Fruit fly (Drosophila melanogaster) whole organism, embryonic: Measurements from ENCODE around the gene Dred.

Experiments
- Awh ChIP-seq: fragments of 200-800 bp; sonication (Bioruptor generic); IDR thresholded peaks from 2 replicates; pipeline ENCODE4, ENCODE4 v1.3.6; 2022; ENCODE audit warnings: missing biosample characterization, missing genetic modification characterization
- CG10543 ChIP-seq: fragments of 200-800 bp; sonication (Bioruptor generic); optimal IDR thresholded peaks from 3 replicates; lab custom pipeline; 2017; ENCODE audit warnings: missing biosample characterization, mild to moderate bottlenecking, missing genetic modification characterization, moderate library complexity
- CG11456 ChIP-seq: fragments of 200-800 bp; sonication (Bioruptor generic); IDR thresholded peaks from 3 replicates; pipeline ENCODE4 v1.3.6; 2022; ENCODE audit warnings: missing biosample characterization, missing genetic modification characterization
- CG12236 ChIP-seq: fragments of 200-800 bp; sonication (Bioruptor generic); optimal IDR thresholded peaks from 2 replicates; lab custom pipeline; 2016; ENCODE audit warnings: missing biosample characterization, missing genetic modification characterization
- CG13624 ChIP-seq: fragments of 200-800 bp; sonication (Bioruptor generic); optimal IDR thresholded peaks from 2 replicates; lab custom pipeline; 2016; ENCODE audit warnings: missing biosample characterization, missing genetic modification characterization
- CG13894 ChIP-seq: fragments of 200-800 bp; sonication (Bioruptor generic); optimal IDR thresholded peaks from 3 replicates; lab custom pipeline; 2018; ENCODE audit warnings: missing biosample characterization, mild to moderate bottlenecking, missing genetic modification characterization, moderate library complexity
- CG15514 ChIP-seq: fragments of 200-800 bp; sonication (Bioruptor generic); optimal IDR thresholded peaks from 3 replicates; lab custom pipeline; 2017; ENCODE audit warnings: missing biosample characterization, missing genetic modification characterization, mild to moderate bottlenecking, moderate library complexity, missing genetic modification reagents
- CG17361 ChIP-seq: fragments of 200-800 bp; sonication (Bioruptor generic); IDR thresholded peaks from 3 replicates; pipeline ENCODE4 v1.3.6; 2022; ENCODE audit warnings: missing biosample characterization, missing genetic modification characterization
- CG2120 ChIP-seq: fragments of 200-800 bp; sonication (Bioruptor generic); optimal IDR thresholded peaks from 3 replicates; lab custom pipeline; 2016; ENCODE audit warnings: missing biosample characterization, missing genetic modification characterization
- CG2129 ChIP-seq: fragments of 200-800 bp; sonication (Bioruptor generic); IDR thresholded peaks from 2 replicates; pipeline ENCODE4 v1.3.6; 2022; ENCODE audit warnings: missing biosample characterization, missing genetic modification characterization; ENCODE audit not compliant: partially characterized antibody
- CG34376 ChIP-seq: fragments of 200-800 bp; sonication (Bioruptor generic); optimal IDR thresholded peaks from 2 replicates; lab custom pipeline; 2018; ENCODE audit warnings: missing biosample characterization, mild to moderate bottlenecking, missing genetic modification characterization
- CG4730 ChIP-seq: fragments of 200-800 bp; sonication (Bioruptor generic); IDR thresholded peaks from 2 replicates; pipeline ENCODE4 v1.3.6; 2022; ENCODE audit warnings: missing biosample characterization, missing genetic modification characterization
- CG4820 ChIP-seq: fragments of 200-800 bp; sonication (Bioruptor generic); optimal IDR thresholded peaks from 3 replicates; lab custom pipeline; 2016; ENCODE audit warnings: missing biosample characterization, missing genetic modification characterization
- CG7556 ChIP-seq: fragments of 200-800 bp; sonication (Bioruptor generic); optimal IDR thresholded peaks from 2 replicates; lab custom pipeline; 2017; ENCODE audit warnings: missing biosample characterization, mild to moderate bottlenecking, missing genetic modification characterization
- CG8924 ChIP-seq: fragments of 200-800 bp; optimal IDR thresholded peaks from 3 replicates; lab custom pipeline; 2019; ENCODE audit warnings: missing biosample characterization, mild to moderate bottlenecking, missing genetic modification characterization, moderate library complexity
- Eip74EF ChIP-seq, 2 experiments: fragments of 200-800 bp in 1 of 2; fragments of >200 bp in 1 of 2; sonication (Bioruptor generic) in 1 of 2; optimal IDR thresholded peaks; 2 replicates each; lab custom pipeline; 2017 to 2019; ENCODE audit warnings: missing biosample characterization in 2 of 2, missing genetic modification characterization in 2 of 2, mild to moderate bottlenecking in 1 of 2, moderate library complexity in 1 of 2
- GATAe ChIP-seq: fragments of 200-800 bp; sonication (Bioruptor generic); conservative IDR thresholded peaks from 2 replicates; pipeline ENCODE4 v1.3.6; 2022; ENCODE audit warnings: missing biosample characterization, missing genetic modification characterization
- Gug ChIP-seq: fragments of 200-800 bp; sonication (Bioruptor generic); IDR thresholded peaks from 4 replicates; pipeline ENCODE4 v1.3.6; 2022; ENCODE audit warnings: missing biosample characterization, missing genetic modification characterization
- HLH54F ChIP-seq: fragments of 200-800 bp; sonication (Bioruptor generic); optimal IDR thresholded peaks from 3 replicates; lab custom pipeline; 2016; ENCODE audit warnings: missing biosample characterization, missing genetic modification characterization
- Nf-YC ChIP-seq: fragments of 200-800 bp; optimal IDR thresholded peaks from 3 replicates; lab custom pipeline; 2019; ENCODE audit warnings: missing biosample characterization, mild to moderate bottlenecking, missing genetic modification characterization, moderate library complexity
- Pdp1 ChIP-seq, 2 experiments: fragments of 200-800 bp; sonication (Bioruptor generic); optimal IDR thresholded peaks; 3 replicates each; lab custom pipeline; 2016; ENCODE audit warnings: missing biosample characterization in 2 of 2, missing genetic modification characterization in 2 of 2, mild to moderate bottlenecking in 1 of 2, moderate library complexity in 1 of 2
- Ptx1 ChIP-seq: fragments of 200-800 bp; sonication (Bioruptor generic); IDR thresholded peaks from 2 replicates; pipeline ENCODE4 v1.3.6; 2022; ENCODE audit warnings: missing biosample characterization, missing genetic modification characterization
- chif ChIP-seq, 2 experiments: fragments of 200-800 bp; sonication (Bioruptor generic); optimal IDR thresholded peaks; 3 replicates each; lab custom pipeline; 2016; ENCODE audit warnings: missing biosample characterization in 2 of 2, missing genetic modification characterization in 2 of 2
- cwo ChIP-seq: fragments of 200-800 bp; sonication (Bioruptor generic); optimal IDR thresholded peaks from 3 replicates; lab custom pipeline; 2017; ENCODE audit warnings: missing biosample characterization, missing genetic modification characterization, mild to moderate bottlenecking, moderate library complexity, missing genetic modification reagents
- gcm ChIP-seq: fragments of 200-800 bp; sonication (Bioruptor generic); optimal IDR thresholded peaks from 2 replicates; lab custom pipeline; 2019; ENCODE audit warnings: missing biosample characterization, mild to moderate bottlenecking, missing genetic modification characterization, moderate library complexity
- gfzf ChIP-seq: fragments of 200-800 bp; sonication (Bioruptor generic); optimal IDR thresholded peaks from 2 replicates; lab custom pipeline; 2016; ENCODE audit warnings: missing biosample characterization, mild to moderate bottlenecking, missing genetic modification characterization, moderate library complexity
- gro ChIP-seq: fragments of 200-800 bp; sonication (Bioruptor generic); optimal IDR thresholded peaks from 2 replicates; lab custom pipeline; 2016; ENCODE audit warnings: missing biosample characterization, missing genetic modification characterization
- hbn ChIP-seq: fragments of 200-800 bp; sonication (Bioruptor generic); IDR thresholded peaks from 2 replicates; pipeline ENCODE4 v1.3.6; 2022; ENCODE audit warnings: missing biosample characterization, missing genetic modification characterization; ENCODE audit not compliant: partially characterized antibody
- jigr1 ChIP-seq: fragments of 200-800 bp; sonication (Bioruptor generic); IDR thresholded peaks from 3 replicates; pipeline ENCODE4 v1.3.6; 2022; ENCODE audit warnings: missing biosample characterization, missing genetic modification characterization
- mam ChIP-seq: fragments of 200-800 bp; sonication (Bioruptor generic); optimal IDR thresholded peaks from 3 replicates; lab custom pipeline; 2016; ENCODE audit warnings: missing biosample characterization, missing genetic modification characterization
- nerfin-2 ChIP-seq: fragments of 200-800 bp; sonication (Bioruptor generic); IDR thresholded peaks from 2 replicates; pipeline ENCODE4 v1.3.6; 2022; ENCODE audit warnings: missing biosample characterization, missing genetic modification characterization; ENCODE audit not compliant: partially characterized antibody
- phol ChIP-seq: fragments of 200-800 bp; sonication (Bioruptor generic); optimal IDR thresholded peaks from 3 replicates; lab custom pipeline; 2018; ENCODE audit warnings: missing biosample characterization, mild to moderate bottlenecking, missing genetic modification characterization, moderate library complexity
- sim ChIP-seq: fragments of 200-800 bp; sonication (Bioruptor generic); IDR thresholded peaks from 2 replicates; pipeline ENCODE4 v1.3.6; 2022; ENCODE audit warnings: missing biosample characterization, missing genetic modification characterization
- slp2 ChIP-seq: fragments of 200-800 bp; sonication (Bioruptor generic); optimal IDR thresholded peaks from 2 replicates; lab custom pipeline; 2016; ENCODE audit warnings: missing biosample characterization, missing genetic modification characterization
- stwl ChIP-seq: fragments of 200-800 bp; sonication (Bioruptor generic); optimal IDR thresholded peaks from 3 replicates; lab custom pipeline; 2018; ENCODE audit warnings: missing biosample characterization, mild to moderate bottlenecking, missing genetic modification characterization, moderate library complexity
- sug ChIP-seq: fragments of 200-800 bp; optimal IDR thresholded peaks from 2 replicates; lab custom pipeline; 2019; ENCODE audit warnings: missing biosample characterization, mild to moderate bottlenecking, missing genetic modification characterization, moderate library complexity
- tna ChIP-seq: fragments of 200-800 bp; sonication (Bioruptor generic); IDR thresholded peaks from 2 replicates; pipeline ENCODE4 v1.3.6; 2022; ENCODE audit warnings: missing biosample characterization, missing genetic modification characterization; ENCODE audit not compliant: partially characterized antibody
- usp ChIP-seq: fragments of >200 bp; optimal IDR thresholded peaks from 2 replicates; lab custom pipeline; 2017; ENCODE audit warnings: missing biosample characterization, missing genetic modification characterization

Dred gene

dm6 chr3L:19494954-19495353, 49.1 kb downstream of the Dred start:
- peak in 1 of 2 experiments; percentile 8 for TF ChIP-seq Pdp1 (GFP tag; optimal IDR thresholded peaks at IDR 0.05; lab: Kevin White, UChicago)
- no peak for TF ChIP-seq CG4730 (GFP tag; lab: Robert Waterston, UW)
- no peak for TF ChIP-seq jigr1 (GFP tag; lab: Robert Waterston, UW)
- no peak for TF ChIP-seq CG2120
- TF ChIP-seq mam = no peak
- peak in 1 of 2 experiments; percentile 10 for TF ChIP-seq Eip74EF (GFP tag; optimal IDR thresholded peaks at IDR 0.05; lab: Kevin White, UChicago)
- TF ChIP-seq HLH54F (GFP tag; lab: Kevin White, UChicago) = no peak
- TF ChIP-seq GATAe (GFP tag; lab: Robert Waterston, UW) = no peak
- TF ChIP-seq CG34376 (GFP tag; lab: Kevin White, UChicago) = peak; percentile 62
- TF ChIP-seq sug (tag; lab: Kevin White, UChicago) = peak; percentile 58
- no peak for TF ChIP-seq Awh (GFP tag; lab: Robert Waterston, UW)
- TF ChIP-seq phol (tag; lab: Kevin White, UChicago) = no peak
- no peak for TF ChIP-seq CG13624 (GFP tag; lab: Kevin White, UChicago)
- no peak for TF ChIP-seq chif (GFP tag; optimal IDR thresholded peaks at IDR 0.05; lab: Kevin White, UChicago)
- TF ChIP-seq CG17361 (GFP tag; lab: Robert Waterston, UW) = no peak
- no peak for TF ChIP-seq CG2129 (GFP tag; lab: Robert Waterston, UW)
- TF ChIP-seq CG11456 (GFP tag; lab: Robert Waterston, UW) = no peak
- no peak for TF ChIP-seq usp
- TF ChIP-seq gro = no peak
- peak; percentile 81 for TF ChIP-seq CG13894 (tag; lab: Kevin White, UChicago)
- TF ChIP-seq cwo (GFP tag; lab: Kevin White, UChicago) = peak; percentile 69
- TF ChIP-seq sim = no peak
- TF ChIP-seq hbn (GFP tag; lab: Robert Waterston, UW) = no peak
- no peak for TF ChIP-seq Nf-YC
- TF ChIP-seq Gug = no peak
- TF ChIP-seq CG8924 (tag; lab: Kevin White, UChicago) = no peak
- no peak for TF ChIP-seq CG4820
- TF ChIP-seq gfzf (GFP tag; lab: Kevin White, UChicago) = no peak
- TF ChIP-seq CG15514 (GFP tag; lab: Kevin White, UChicago) = peak; percentile 49
- no peak for TF ChIP-seq CG12236 (GFP tag; lab: Kevin White, UChicago)
- peak; percentile 11 for TF ChIP-seq CG10543 (GFP tag; lab: Kevin White, UChicago)
- TF ChIP-seq nerfin-2 (GFP tag; lab: Robert Waterston, UW) = no peak
- no peak for TF ChIP-seq CG7556 (GFP tag; lab: Kevin White, UChicago)
- no peak for TF ChIP-seq slp2 (GFP tag; lab: Kevin White, UChicago)
- TF ChIP-seq stwl (tag; lab: Kevin White, UChicago) = no peak
- no peak for TF ChIP-seq gcm (GFP tag; lab: Kevin White, UChicago)
- TF ChIP-seq Ptx1 (GFP tag; lab: Robert Waterston, UW) = no peak
- no peak for TF ChIP-seq tna
